Worm (Caenorhabditis elegans): ENCODE results near the gene C18A3.7.

The C18A3.7 gene

DNA sequence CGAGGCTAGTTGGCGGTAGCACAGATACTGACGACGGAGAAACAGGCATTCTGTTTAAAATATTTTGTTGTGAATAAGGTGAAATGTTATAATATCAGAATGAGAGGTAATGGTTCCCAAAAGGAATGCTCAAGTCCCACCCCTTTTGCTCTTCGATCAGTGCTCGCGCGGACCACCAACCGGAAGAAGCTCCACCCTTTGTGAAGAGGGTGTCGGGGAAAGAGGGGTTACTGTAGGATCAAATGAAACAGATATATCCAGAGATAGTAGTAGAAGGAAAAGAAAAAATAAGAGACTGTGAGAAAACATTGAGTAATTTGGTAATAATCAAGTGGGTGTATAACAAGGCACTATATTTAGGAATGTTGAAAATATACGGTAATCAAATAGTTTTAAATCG lies 43.9 kb upstream of the C18A3.7 start, which contains the start of the genes dmd-5 and F10C1.1:
Gene dmd-5 (minus strand): TSS at position 101 of the 400 bp plus-strand sequence.
Gene F10C1.1 (plus strand): TSS at position 110 of the 400 bp plus-strand sequence.
- TF ChIP-seq bed-3 (GFP tag; optimal IDR thresholded peaks at IDR 0.05) (no peak), unc-39 (tag; optimal IDR thresholded peaks at IDR 0.05) (no peak), unc-62 (GFP tag; optimal IDR thresholded peaks at IDR 0.05) (no peak)

DNA sequence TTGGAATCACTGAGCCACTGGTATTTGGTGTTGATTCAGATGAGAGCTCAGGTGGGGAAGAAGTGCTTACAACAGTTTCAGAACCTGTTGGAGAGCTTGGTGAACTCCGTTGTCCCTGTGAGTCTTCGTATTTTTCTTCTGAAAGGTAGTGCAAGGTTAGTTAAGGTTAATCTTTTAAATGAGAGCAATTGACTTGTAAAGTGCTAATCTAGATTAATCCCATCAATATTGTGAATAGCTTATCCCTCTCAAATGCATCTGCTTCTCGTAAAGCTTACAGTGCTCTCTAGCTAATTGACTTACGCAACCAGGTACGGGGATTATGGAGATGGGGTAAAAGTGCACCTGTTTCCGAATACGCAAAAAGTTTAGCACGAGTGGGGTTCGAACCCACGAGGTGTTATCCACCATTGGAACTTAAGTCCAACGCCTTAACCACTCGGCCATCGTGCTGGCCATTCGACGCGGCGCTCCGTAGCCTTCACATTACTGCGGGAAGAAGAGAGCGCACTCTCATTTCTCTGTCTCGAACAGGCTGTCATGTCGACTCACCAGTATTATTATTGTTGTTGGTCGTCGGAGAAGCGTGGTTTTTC lies 42.4 kb upstream of the C18A3.7 start:
- TF ChIP-seq nhr-2 (tag; optimal IDR thresholded peaks at IDR 0.05) (peak; percentile 70), ceh-39 (tag; optimal IDR thresholded peaks at IDR 0.05) (no peak), nhr-28 (tag; optimal IDR thresholded peaks at IDR 0.05) (no peak), unc-62 (GFP tag; optimal IDR thresholded peaks at IDR 0.05) (no peak), sptf-1 (tag; optimal IDR thresholded peaks at IDR 0.05) (peak; percentile 85), unc-120 (tag; optimal IDR thresholded peaks at IDR 0.05; ENCODE audit: poor library complexity, severe bottlenecking) (peak; percentile 56), blmp-1 (tag; optimal IDR thresholded peaks at IDR 0.05) (no peak), nhr-76 (tag; optimal IDR thresholded peaks at IDR 0.05) (no peak), zip-8 (tag; optimal IDR thresholded peaks at IDR 0.05) (peak; percentile 10), lsy-2 (tag; optimal IDR thresholded peaks at IDR 0.05) (no peak), drap-1 (GFP tag; optimal IDR thresholded peaks at IDR 0.05) (peak; percentile 82), bed-3 (GFP tag; optimal IDR thresholded peaks at IDR 0.05) (peak; percentile 34), sem-2 (GFP tag; optimal IDR thresholded peaks at IDR 0.05) (peak; percentile 47), tbx-8 (GFP tag; optimal IDR thresholded peaks at IDR 0.05) (no peak), mab-5 (tag; optimal IDR thresholded peaks at IDR 0.05) (no peak), ceh-43 (GFP tag; optimal IDR thresholded peaks at IDR 0.05) (peak; percentile 9), M03D4.4 (tag; optimal IDR thresholded peaks at IDR 0.05) (peak; percentile 78), elt-1 (tag; optimal IDR thresholded peaks at IDR 0.05; ENCODE audit: borderline replicate concordance, insufficient read depth) (no peak), ceh-83 (GFP tag; optimal IDR thresholded peaks at IDR 0.05) (peak; percentile 62), ztf-11 (tag; optimal IDR thresholded peaks at IDR 0.05) (no peak), mep-1 (tag; optimal IDR thresholded peaks at IDR 0.05) (no peak), unc-39 (tag; optimal IDR thresholded peaks at IDR 0.05) (no peak), snpc-4 (tag; optimal IDR thresholded peaks at IDR 0.05) (no peak), cnd-1 (tag; optimal IDR thresholded peaks at IDR 0.05) (peak; percentile 43), lin-13 (tag; optimal IDR thresholded peaks at IDR 0.05) (no peak), lin-32 (GFP tag; optimal IDR thresholded peaks at IDR 0.05) (peak; percentile 57), hlh-1 (tag; optimal IDR thresholded peaks at IDR 0.05) (peak; percentile 7), ham-2 (GFP tag; optimal IDR thresholded peaks at IDR 0.05) (peak; percentile 82), ces-1 (GFP tag; optimal IDR thresholded peaks at IDR 0.05) (peak; percentile 36), nhr-237 (tag; optimal IDR thresholded peaks at IDR 0.05) (no peak), mls-2 (tag; optimal IDR thresholded peaks at IDR 0.05) (peak; percentile 87), flh-1 (GFP tag; optimal IDR thresholded peaks at IDR 0.05) (no peak), nhr-12 (tag; optimal IDR thresholded peaks at IDR 0.05) (no peak), pha-4 (tag; optimal IDR thresholded peaks at IDR 0.05) (no peak), elt-3 (tag; optimal IDR thresholded peaks at IDR 0.05) (no peak)

DNA sequence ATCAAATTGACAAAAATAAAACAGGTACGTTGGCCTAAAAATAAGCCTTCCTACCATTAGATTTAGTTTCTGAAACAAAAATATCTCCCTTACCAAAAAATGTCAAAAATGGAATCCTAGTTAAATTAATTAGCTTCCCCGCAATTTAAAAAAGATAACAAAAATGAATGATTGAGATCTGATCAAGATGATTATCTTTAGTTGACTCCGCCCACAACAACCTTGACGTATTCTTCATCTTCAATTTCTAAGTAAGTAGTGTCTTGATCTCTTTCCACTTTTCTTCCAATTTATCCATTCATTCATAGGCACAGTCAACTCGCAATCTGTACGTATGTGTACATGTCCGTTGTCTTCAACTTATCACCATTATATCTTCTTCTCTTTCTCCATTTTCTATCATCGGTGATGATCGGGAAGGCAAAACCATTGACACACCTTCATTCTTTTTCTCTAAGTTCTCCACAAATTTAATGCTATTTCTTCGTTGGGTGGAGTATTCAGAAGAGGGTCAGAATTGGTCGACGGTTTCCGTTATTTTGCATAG lies 38.1 kb upstream of the C18A3.7 start:
- peak; percentile 86 for TF ChIP-seq elt-1 (tag; optimal IDR thresholded peaks at IDR 0.05; ENCODE audit: borderline replicate concordance, insufficient read depth)
- TF ChIP-seq ceh-39 (tag; optimal IDR thresholded peaks at IDR 0.05) = no peak

DNA sequence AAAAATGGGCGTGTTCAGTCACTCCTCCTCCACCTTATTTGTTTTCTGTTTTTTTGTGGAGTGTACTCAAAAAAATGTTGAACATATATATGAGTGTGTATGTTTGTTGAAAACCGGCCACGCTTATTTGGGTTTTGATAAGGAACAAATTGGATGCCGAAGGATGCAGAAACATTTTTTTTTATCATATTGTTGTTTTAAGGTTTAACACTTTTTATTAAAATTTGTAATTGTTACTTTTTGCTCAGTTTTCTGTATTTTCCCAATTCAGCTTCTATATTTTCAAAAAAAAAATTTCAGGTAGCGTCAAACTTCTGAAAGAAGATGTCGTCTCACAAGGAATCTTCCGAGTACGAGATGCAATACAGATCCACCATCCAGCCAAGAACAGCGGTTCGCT lies 35.1 kb upstream of the C18A3.7 start, which contains the start of gene ifb-1:
Gene ifb-1 (plus strand): TSS at position 301 of the 400 bp plus-strand sequence.
- TF ChIP-seq elt-1 (tag; optimal IDR thresholded peaks at IDR 0.05; ENCODE audit: borderline replicate concordance, insufficient read depth) (no peak), sem-2 (GFP tag; optimal IDR thresholded peaks at IDR 0.05) (no peak), ceh-83 (GFP tag; optimal IDR thresholded peaks at IDR 0.05) (no peak), nhr-28 (tag; optimal IDR thresholded peaks at IDR 0.05) (no peak), ceh-39 (tag; optimal IDR thresholded peaks at IDR 0.05) (no peak), lin-13 (tag; optimal IDR thresholded peaks at IDR 0.05) (no peak), lsy-2 (tag; optimal IDR thresholded peaks at IDR 0.05) (no peak), mls-2 (tag; optimal IDR thresholded peaks at IDR 0.05) (no peak), zip-8 (tag; optimal IDR thresholded peaks at IDR 0.05) (no peak), elt-3 (tag; optimal IDR thresholded peaks at IDR 0.05) (no peak), flh-1 (GFP tag; optimal IDR thresholded peaks at IDR 0.05) (no peak), unc-62 (GFP tag; optimal IDR thresholded peaks at IDR 0.05) (no peak), unc-39 (tag; optimal IDR thresholded peaks at IDR 0.05) (no peak), pha-4 (tag; optimal IDR thresholded peaks at IDR 0.05) (no peak)

All from whole organism, mixed stage, embryonic.